Worm (Caenorhabditis elegans) whole organism, mixed stage, embryonic: Measurements from ENCODE around the gene Y59H11AM.1.

ENCODE experiments used
- bed-3 ChIP-seq: fragments of 200-800 bp; sonication (Bioruptor generic); optimal IDR thresholded peaks from 3 replicates; lab custom pipeline; 2018; ENCODE audit warnings: mild to moderate bottlenecking, missing genetic modification characterization, moderate library complexity, missing compliant biosample characterization
- blmp-1 ChIP-seq: fragments of 150-350 bp; optimal IDR thresholded peaks from 2 replicates; lab custom pipeline; 2014; ENCODE audit warnings: missing biosample characterization, missing genetic modification characterization
- ceh-39 ChIP-seq: fragments of 150-350 bp; optimal IDR thresholded peaks from 2 replicates; lab custom pipeline; 2014; ENCODE audit warnings: missing biosample characterization, missing genetic modification characterization
- ceh-43 ChIP-seq: fragments of 200-800 bp; sonication (Bioruptor generic); optimal IDR thresholded peaks from 2 replicates; lab custom pipeline; 2018; ENCODE audit warnings: mild to moderate bottlenecking, missing genetic modification characterization, moderate library complexity, missing compliant biosample characterization
- ces-1 ChIP-seq: fragments of 150-350 bp; optimal IDR thresholded peaks from 2 replicates; lab custom pipeline; 2014; ENCODE audit warnings: missing biosample characterization, missing genetic modification reagents, missing genetic modification characterization
- cnd-1 ChIP-seq: fragments of 200-800 bp; sonication (Bioruptor generic); optimal IDR thresholded peaks from 2 replicates; lab custom pipeline; 2018; ENCODE audit warnings: mild to moderate bottlenecking, missing genetic modification characterization, missing compliant biosample characterization
- drap-1 ChIP-seq: fragments of 200-800 bp; sonication (Bioruptor generic); optimal IDR thresholded peaks from 3 replicates; lab custom pipeline; 2018; ENCODE audit warnings: mild to moderate bottlenecking, missing genetic modification characterization, missing compliant biosample characterization
- elt-1 ChIP-seq: sonication (generic microtip); optimal IDR thresholded peaks from 2 replicates; lab custom pipeline; 2017; ENCODE audit warnings: missing genetic modification characterization, mild to moderate bottlenecking, missing compliant biosample characterization, antibody characterized with exemption, moderate library complexity, borderline replicate concordance; ENCODE audit not compliant: insufficient read depth
- elt-3 ChIP-seq: fragments of 150-350 bp; optimal IDR thresholded peaks from 2 replicates; lab custom pipeline; 2014; ENCODE audit warnings: missing biosample characterization, missing genetic modification characterization
- ham-2 ChIP-seq: fragments of 200-800 bp; sonication (Bioruptor generic); optimal IDR thresholded peaks from 2 replicates; lab custom pipeline; 2018; ENCODE audit warnings: mild to moderate bottlenecking, missing genetic modification characterization, missing compliant biosample characterization
- hlh-1 ChIP-seq: fragments of 150-350 bp; optimal IDR thresholded peaks from 2 replicates; lab custom pipeline; 2014; ENCODE audit warnings: missing biosample characterization, missing genetic modification reagents, missing genetic modification characterization
- lin-13 ChIP-seq: fragments of 150-350 bp; optimal IDR thresholded peaks from 2 replicates; lab custom pipeline; 2014; ENCODE audit warnings: missing biosample characterization, missing genetic modification characterization
- lin-32 ChIP-seq: fragments of 200-800 bp; sonication (Bioruptor generic); optimal IDR thresholded peaks from 2 replicates; lab custom pipeline; 2018; ENCODE audit warnings: mild to moderate bottlenecking, missing genetic modification characterization, missing compliant biosample characterization
- lsy-2 ChIP-seq: fragments of 150-350 bp; optimal IDR thresholded peaks from 2 replicates; lab custom pipeline; 2014; ENCODE audit warnings: missing biosample characterization, missing genetic modification characterization
- mab-5 ChIP-seq: fragments of 150-350 bp; optimal IDR thresholded peaks from 2 replicates; lab custom pipeline; 2014; ENCODE audit warnings: missing biosample characterization, missing genetic modification characterization
- mep-1 ChIP-seq: fragments of 150-350 bp; optimal IDR thresholded peaks from 2 replicates; lab custom pipeline; 2017; ENCODE audit warnings: missing biosample characterization, missing genetic modification reagents, missing genetic modification characterization, inconsistent platforms
- nhr-12 ChIP-seq: fragments of 150-350 bp; optimal IDR thresholded peaks from 2 replicates; lab custom pipeline; 2014; ENCODE audit warnings: missing biosample characterization, missing genetic modification characterization
- nhr-2 ChIP-seq: fragments of 150-350 bp; optimal IDR thresholded peaks from 2 replicates; lab custom pipeline; 2014; ENCODE audit warnings: missing biosample characterization, missing genetic modification characterization
- nhr-237 ChIP-seq: fragments of 150-350 bp; optimal IDR thresholded peaks from 2 replicates; lab custom pipeline; 2014; ENCODE audit warnings: missing biosample characterization, missing genetic modification characterization
- nhr-28 ChIP-seq: fragments of 150-350 bp; optimal IDR thresholded peaks from 2 replicates; lab custom pipeline; 2014; ENCODE audit warnings: missing biosample characterization, missing genetic modification characterization
- nhr-76 ChIP-seq: sonication (generic microtip); optimal IDR thresholded peaks from 2 replicates; lab custom pipeline; 2017; ENCODE audit warnings: missing biosample characterization, missing genetic modification characterization
- pha-4 ChIP-seq: fragments of 150-350 bp; optimal IDR thresholded peaks from 2 replicates; lab custom pipeline; 2018; ENCODE audit warnings: missing biosample characterization, missing genetic modification reagents, missing genetic modification characterization
- snpc-4 ChIP-seq: fragments of 150-350 bp; optimal IDR thresholded peaks from 2 replicates; lab custom pipeline; 2014; ENCODE audit warnings: missing biosample characterization, missing genetic modification characterization
- sptf-1 ChIP-seq: sonication (generic microtip); optimal IDR thresholded peaks from 2 replicates; lab custom pipeline; 2017; ENCODE audit warnings: mild to moderate bottlenecking, missing genetic modification characterization, moderate library complexity, missing compliant biosample characterization
- tbx-8 ChIP-seq: fragments of 200-800 bp; sonication (Bioruptor generic); optimal IDR thresholded peaks from 2 replicates; lab custom pipeline; 2018; ENCODE audit warnings: mild to moderate bottlenecking, missing genetic modification characterization, moderate library complexity, missing compliant biosample characterization
- unc-120 ChIP-seq: sonication (generic microtip); optimal IDR thresholded peaks from 2 replicates; lab custom pipeline; 2017; ENCODE audit warnings: missing genetic modification characterization, missing compliant biosample characterization; ENCODE audit not compliant: poor library complexity, severe bottlenecking
- unc-39 ChIP-seq: fragments of 150-350 bp; optimal IDR thresholded peaks from 2 replicates; lab custom pipeline; 2014; ENCODE audit warnings: missing biosample characterization, missing genetic modification characterization
- unc-62 ChIP-seq: fragments of 150-350 bp; optimal IDR thresholded peaks from 2 replicates; lab custom pipeline; 2014; ENCODE audit warnings: missing biosample characterization, missing genetic modification reagents, missing genetic modification characterization
- zip-8 ChIP-seq: fragments of 150-350 bp; optimal IDR thresholded peaks from 2 replicates; lab custom pipeline; 2014; ENCODE audit warnings: missing biosample characterization, missing genetic modification characterization

Y59H11AM.1 gene

DNA sequence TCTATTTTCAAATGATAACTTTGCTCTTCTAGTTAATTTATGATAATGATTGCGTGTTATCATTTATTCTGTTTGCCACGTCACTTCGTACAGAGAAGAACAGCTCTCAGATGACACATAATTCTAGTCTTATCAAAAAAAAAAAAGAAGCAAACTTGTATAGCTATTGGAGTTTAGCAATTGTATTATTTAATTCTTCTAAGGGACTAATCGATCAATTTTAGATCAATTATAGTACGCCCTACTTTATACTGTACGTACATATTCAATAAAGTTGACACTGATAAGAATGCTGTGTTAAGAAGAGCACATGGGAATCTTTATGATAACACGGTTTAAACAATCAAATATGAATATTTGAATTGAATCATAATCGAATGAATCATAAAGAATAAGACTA lies 29.0 kb upstream of the Y59H11AM.1 start:
- TF ChIP-seq pha-4 (no peak), elt-3 (tag; lab: Kevin White, UChicago) (no peak), ham-2 (GFP tag; lab: Kevin White, UChicago) (no peak), tbx-8 (GFP tag; lab: Kevin White, UChicago) (no peak), lsy-2 (tag; lab: Kevin White, UChicago) (no peak), nhr-76 (tag; lab: Kevin White, UChicago) (no peak), lin-32 (no peak), unc-39 (no peak), unc-120 (tag; lab: Kevin White, UChicago) (no peak)

DNA sequence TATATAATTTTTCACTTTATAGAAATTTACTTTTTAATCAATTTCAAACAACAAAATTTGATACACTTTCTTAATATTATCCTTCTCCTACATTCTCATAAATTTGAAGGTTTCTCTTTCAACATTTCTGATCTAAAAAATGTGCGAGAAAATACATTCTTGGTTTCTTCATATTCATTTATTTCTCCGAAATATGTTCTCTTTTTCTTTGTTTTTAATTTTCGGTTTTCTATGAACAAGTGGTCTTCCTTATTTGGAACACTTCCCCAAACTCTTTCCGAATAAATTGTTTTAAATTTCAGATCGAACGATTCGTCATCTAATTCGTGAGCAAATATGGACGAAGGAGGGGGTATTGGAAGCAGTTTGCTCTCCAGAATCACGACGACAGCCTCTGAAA lies 12.1 kb upstream of the Y59H11AM.1 start, which contains the start of gene npr-22:
Gene npr-22 (plus strand): TSS at position 301 of the 400 bp plus-strand sequence.
- TF ChIP-seq nhr-76 (tag; lab: Kevin White, UChicago) (no peak), elt-3 (tag; lab: Kevin White, UChicago) (no peak), nhr-28 (tag; lab: Kevin White, UChicago) (no peak), nhr-2 (no peak), sptf-1 (tag; lab: Kevin White, UChicago) (no peak), tbx-8 (GFP tag; lab: Kevin White, UChicago) (no peak), unc-120 (tag; lab: Kevin White, UChicago) (no peak), ham-2 (GFP tag; lab: Kevin White, UChicago) (no peak), ceh-39 (tag; lab: Kevin White, UChicago) (no peak), unc-62 (no peak), ces-1 (no peak), drap-1 (GFP tag; lab: Kevin White, UChicago) (no peak), lin-13 (tag; lab: Kevin White, UChicago) (no peak), snpc-4 (tag; lab: Kevin White, UChicago) (no peak)

DNA sequence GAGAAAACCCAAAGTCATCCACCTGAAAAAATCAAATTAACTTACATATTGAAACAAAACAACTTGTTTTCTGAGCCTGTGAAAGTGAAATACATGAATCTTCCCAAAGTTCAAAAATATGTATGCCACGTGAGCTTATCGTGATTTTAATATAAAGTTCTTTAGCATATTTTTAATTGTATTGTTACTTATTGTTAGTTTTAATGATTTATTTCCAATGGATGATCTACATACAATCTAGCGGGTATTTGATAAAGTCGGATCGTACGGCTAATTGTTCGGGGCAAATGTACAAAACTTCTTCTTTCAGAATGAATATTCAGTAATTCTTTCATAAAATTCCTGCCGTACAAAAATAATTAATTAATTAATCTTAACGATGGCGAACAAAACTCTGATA lies 985 bp upstream of the Y59H11AM.1 start, which contains the start of gene Y59H11AM.4:
Gene Y59H11AM.4 (minus strand): TSS at position 101 of the 400 bp plus-strand sequence.
- no peak for TF ChIP-seq nhr-28 (tag; lab: Kevin White, UChicago)

ce11 chrIV:8570719-8571118 lies 519 bp upstream of the Y59H11AM.1 start:
- TF ChIP-seq nhr-76 (tag; lab: Kevin White, UChicago) (no peak), mab-5 (tag; lab: Kevin White, UChicago) (no peak), mep-1 (tag; lab: Kevin White, UChicago) (no peak), nhr-12 (tag; lab: Kevin White, UChicago) (no peak), nhr-237 (tag; lab: Kevin White, UChicago) (no peak), ceh-43 (GFP tag; lab: Kevin White, UChicago) (no peak), unc-39 (no peak), ces-1 (no peak), unc-120 (tag; lab: Kevin White, UChicago) (no peak), elt-1 (tag; lab: Kevin White, UChicago) (no peak), blmp-1 (tag; lab: Kevin White, UChicago) (no peak), snpc-4 (tag; lab: Kevin White, UChicago) (no peak), bed-3 (GFP tag; lab: Kevin White, UChicago) (no peak), tbx-8 (GFP tag; lab: Kevin White, UChicago) (no peak)

DNA sequence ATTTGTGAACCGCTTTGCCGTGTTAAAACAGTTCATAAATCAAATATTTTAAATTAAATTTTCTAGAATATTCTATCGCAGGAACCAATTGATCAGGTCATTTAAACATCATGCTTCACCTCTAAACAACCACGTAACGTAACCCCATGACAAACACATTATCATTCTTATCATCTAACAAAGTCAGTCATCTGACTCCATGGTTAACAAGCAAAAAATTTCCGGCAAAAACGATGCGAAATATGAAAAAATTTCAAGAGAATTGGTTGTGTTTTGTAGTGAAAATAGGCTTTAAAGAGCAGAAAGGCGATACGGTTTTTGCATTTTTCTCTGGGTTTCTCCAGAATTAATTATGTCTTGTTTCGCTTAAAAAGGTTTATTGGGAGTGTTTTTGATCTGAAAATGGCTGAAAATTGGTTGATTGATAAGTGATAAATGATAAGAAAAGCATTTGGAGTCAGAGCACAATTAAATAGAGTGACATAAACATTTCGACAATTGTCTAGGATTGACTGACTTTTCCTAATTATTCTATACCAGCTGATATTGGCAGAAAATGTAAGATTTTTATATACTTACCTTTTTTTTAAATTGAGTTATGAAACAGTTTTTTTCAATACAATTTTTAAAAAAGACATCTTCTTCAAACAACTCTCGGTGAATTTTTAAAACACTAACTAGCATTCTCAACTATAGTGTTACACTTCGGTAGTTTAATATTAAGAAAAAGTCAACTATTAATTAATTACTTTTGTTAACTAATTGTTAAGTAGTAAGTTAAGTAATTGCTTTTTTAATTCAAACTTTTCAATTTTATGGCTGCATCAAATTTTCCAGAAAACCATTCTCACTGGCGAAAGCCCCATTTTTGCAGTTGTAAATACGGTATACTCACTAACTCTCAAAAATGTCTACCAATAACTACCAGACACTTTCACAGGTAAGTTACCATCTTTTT lies 14.1 kb downstream of the Y59H11AM.1 start, which contains the start of gene catp-7:
Gene catp-7 (plus strand): TSS at position 908 of the 958 bp plus-strand sequence.
- TF ChIP-seq pha-4 = no peak
- TF ChIP-seq cnd-1 (tag; lab: Kevin White, UChicago) = no peak
- TF ChIP-seq nhr-2 = no peak
- no peak for TF ChIP-seq zip-8 (tag; lab: Kevin White, UChicago)
- no peak for TF ChIP-seq hlh-1 (tag; lab: Kevin White, UChicago)
- TF ChIP-seq unc-62 = no peak
- TF ChIP-seq mep-1 (tag; lab: Kevin White, UChicago) = no peak
- TF ChIP-seq nhr-237 (tag; lab: Kevin White, UChicago) = no peak
- TF ChIP-seq nhr-76 (tag; lab: Kevin White, UChicago) = no peak
- TF ChIP-seq lin-32 = no peak
